Worm (Caenorhabditis elegans) whole organism, L3 larva: ENCODE measurements around the gene nlp-26.
A peak's percentile ranks its signal among the peaks of the same experiment; 100 is the strongest.

Experiments
- R02D3.7 ChIP-seq: fragments of 150-350 bp; optimal IDR thresholded peaks from 2 replicates; lab custom pipeline; 2014; ENCODE audit warnings: missing biosample characterization, missing genetic modification characterization
- ZK546.5 ChIP-seq: sonication (generic microtip); optimal IDR thresholded peaks from 2 replicates; lab custom pipeline; 2017; ENCODE audit warnings: missing biosample characterization, missing genetic modification characterization
- aly-2 ChIP-seq: fragments of 150-350 bp; optimal IDR thresholded peaks from 2 replicates; lab custom pipeline; 2014; ENCODE audit warnings: missing biosample characterization, missing genetic modification characterization
- ama-1 ChIP-seq: fragments of 150-350 bp; optimal IDR thresholded peaks from 2 replicates; lab custom pipeline; 2018
- ceh-16 ChIP-seq: sonication (generic microtip); optimal IDR thresholded peaks from 2 replicates; lab custom pipeline; 2017; ENCODE audit warnings: missing biosample characterization, missing genetic modification characterization
- ceh-28 ChIP-seq: fragments of 150-350 bp; optimal IDR thresholded peaks from 2 replicates; lab custom pipeline; 2014; ENCODE audit warnings: missing biosample characterization, missing genetic modification reagents, missing genetic modification characterization
- ceh-82 ChIP-seq: fragments of 150-350 bp; optimal IDR thresholded peaks from 2 replicates; lab custom pipeline; 2014; ENCODE audit warnings: missing biosample characterization, missing genetic modification characterization
- ceh-9 ChIP-seq: sonication (generic microtip); optimal IDR thresholded peaks from 2 replicates; lab custom pipeline; 2018; ENCODE audit warnings: missing biosample characterization, missing genetic modification characterization
- daf-12 ChIP-seq: fragments of 150-350 bp; optimal IDR thresholded peaks from 2 replicates; lab custom pipeline; 2014; ENCODE audit warnings: missing biosample characterization, missing genetic modification reagents, missing genetic modification characterization
- egl-5 ChIP-seq: fragments of 150-350 bp; optimal IDR thresholded peaks from 2 replicates; lab custom pipeline; 2017; ENCODE audit warnings: missing biosample characterization, missing genetic modification reagents, missing genetic modification characterization, inconsistent platforms
- elt-1 ChIP-seq: fragments of 150-350 bp; optimal IDR thresholded peaks from 2 replicates; lab custom pipeline; 2014; ENCODE audit warnings: missing biosample characterization, missing genetic modification characterization
- elt-2 ChIP-seq: sonication (generic microtip); optimal IDR thresholded peaks from 2 replicates; lab custom pipeline; 2016; ENCODE audit warnings: missing genetic modification reagents, mild to moderate bottlenecking, missing genetic modification characterization, missing compliant biosample characterization
- fkh-10 ChIP-seq: sonication (generic microtip); optimal IDR thresholded peaks from 2 replicates; lab custom pipeline; 2017; ENCODE audit warnings: missing biosample characterization, missing genetic modification reagents, missing genetic modification characterization
- fkh-2 ChIP-seq: fragments of 150-350 bp; optimal IDR thresholded peaks from 2 replicates; lab custom pipeline; 2014; ENCODE audit warnings: missing biosample characterization, missing genetic modification reagents, missing genetic modification characterization
- hmg-11 ChIP-seq: sonication (generic microtip); optimal IDR thresholded peaks from 2 replicates; lab custom pipeline; 2016; ENCODE audit warnings: missing genetic modification characterization, missing compliant biosample characterization
- lin-15B ChIP-seq: fragments of 150-350 bp; optimal IDR thresholded peaks from 2 replicates; lab custom pipeline; 2014; ENCODE audit warnings: missing biosample characterization, missing genetic modification characterization
- lin-39 ChIP-seq: fragments of 150-350 bp; optimal IDR thresholded peaks from 2 replicates; lab custom pipeline; 2018; ENCODE audit warnings: missing biosample characterization, missing genetic modification reagents, missing genetic modification characterization
- lsy-12 ChIP-seq: sonication (generic microtip); optimal IDR thresholded peaks from 2 replicates; lab custom pipeline; 2016; ENCODE audit warnings: mild to moderate bottlenecking, missing genetic modification characterization, missing compliant biosample characterization
- nfya-1 ChIP-seq: sonication (generic microtip); optimal IDR thresholded peaks from 2 replicates; lab custom pipeline; 2017; ENCODE audit warnings: missing genetic modification characterization, mild to moderate bottlenecking, missing compliant biosample characterization, antibody characterized with exemption, moderate library complexity; ENCODE audit not compliant: insufficient read depth
- nhr-11 ChIP-seq: fragments of 150-350 bp; optimal IDR thresholded peaks from 2 replicates; lab custom pipeline; 2014; ENCODE audit warnings: missing biosample characterization, missing genetic modification characterization
- nhr-12 ChIP-seq: fragments of 150-350 bp; optimal IDR thresholded peaks from 2 replicates; lab custom pipeline; 2014; ENCODE audit warnings: missing biosample characterization, missing genetic modification characterization
- nhr-23 ChIP-seq: fragments of 150-350 bp; optimal IDR thresholded peaks from 2 replicates; lab custom pipeline; 2014; ENCODE audit warnings: missing biosample characterization, missing genetic modification reagents, missing genetic modification characterization
- nhr-237 ChIP-seq: fragments of 150-350 bp; optimal IDR thresholded peaks from 2 replicates; lab custom pipeline; 2014; ENCODE audit warnings: missing biosample characterization, missing genetic modification characterization
- nhr-28 ChIP-seq: fragments of 150-350 bp; optimal IDR thresholded peaks from 2 replicates; lab custom pipeline; 2014; ENCODE audit warnings: missing biosample characterization, missing genetic modification characterization
- nhr-43 ChIP-seq: sonication (generic microtip); optimal IDR thresholded peaks from 2 replicates; lab custom pipeline; 2016; ENCODE audit warnings: mild to moderate bottlenecking, missing genetic modification characterization, missing compliant biosample characterization; ENCODE audit not compliant: poor library complexity, severe bottlenecking
- nhr-67 ChIP-seq: fragments of 150-350 bp; optimal IDR thresholded peaks from 2 replicates; lab custom pipeline; 2014; ENCODE audit warnings: missing biosample characterization, missing genetic modification characterization
- nhr-76 ChIP-seq: fragments of 150-350 bp; sonication (generic microtip); optimal IDR thresholded peaks from 5 replicates; lab custom pipeline; 2014; ENCODE audit warnings: missing biosample characterization, missing genetic modification characterization
- nhr-77 ChIP-seq: fragments of 150-350 bp; optimal IDR thresholded peaks from 2 replicates; lab custom pipeline; 2014; ENCODE audit warnings: missing biosample characterization, missing genetic modification characterization
- pha-4 ChIP-seq: fragments of 150-350 bp; optimal IDR thresholded peaks from 2 replicates; lab custom pipeline; 2014; ENCODE audit warnings: missing biosample characterization, missing genetic modification reagents, missing genetic modification characterization
- pqm-1 ChIP-seq: fragments of 150-350 bp; optimal IDR thresholded peaks from 2 replicates; lab custom pipeline; 2017; ENCODE audit warnings: missing biosample characterization, missing genetic modification characterization, inconsistent platforms
- sea-2 ChIP-seq: fragments of 150-350 bp; sonication (generic microtip); optimal IDR thresholded peaks from 4 replicates; lab custom pipeline; 2014; ENCODE audit warnings: missing biosample characterization, missing genetic modification reagents, missing genetic modification characterization
- skn-1 ChIP-seq: fragments of 150-350 bp; optimal IDR thresholded peaks from 2 replicates; lab custom pipeline; 2014; ENCODE audit warnings: missing biosample characterization, missing genetic modification characterization
- snpc-4 ChIP-seq: fragments of 150-350 bp; optimal IDR thresholded peaks from 2 replicates; lab custom pipeline; 2014; ENCODE audit warnings: missing biosample characterization, missing genetic modification characterization
- tbx-2 ChIP-seq: sonication (generic microtip); optimal IDR thresholded peaks from 2 replicates; lab custom pipeline; 2016; ENCODE audit warnings: mild to moderate bottlenecking, missing genetic modification characterization, missing compliant biosample characterization
- unc-39 ChIP-seq: sonication (generic microtip); optimal IDR thresholded peaks from 4 replicates; lab custom pipeline; 2017; ENCODE audit warnings: missing biosample characterization, missing genetic modification characterization
- unc-62 ChIP-seq: fragments of 150-350 bp; sonication (generic microtip); optimal IDR thresholded peaks from 4 replicates; lab custom pipeline; 2014; ENCODE audit warnings: missing biosample characterization, missing genetic modification reagents, missing genetic modification characterization
- ztf-11 ChIP-seq: fragments of 150-350 bp; optimal IDR thresholded peaks from 2 replicates; lab custom pipeline; 2014; ENCODE audit warnings: missing biosample characterization, missing genetic modification characterization
- ztf-4 ChIP-seq: fragments of 150-350 bp; optimal IDR thresholded peaks from 2 replicates; lab custom pipeline; 2014; ENCODE audit warnings: missing biosample characterization, missing genetic modification characterization

The nlp-26 gene

DNA sequence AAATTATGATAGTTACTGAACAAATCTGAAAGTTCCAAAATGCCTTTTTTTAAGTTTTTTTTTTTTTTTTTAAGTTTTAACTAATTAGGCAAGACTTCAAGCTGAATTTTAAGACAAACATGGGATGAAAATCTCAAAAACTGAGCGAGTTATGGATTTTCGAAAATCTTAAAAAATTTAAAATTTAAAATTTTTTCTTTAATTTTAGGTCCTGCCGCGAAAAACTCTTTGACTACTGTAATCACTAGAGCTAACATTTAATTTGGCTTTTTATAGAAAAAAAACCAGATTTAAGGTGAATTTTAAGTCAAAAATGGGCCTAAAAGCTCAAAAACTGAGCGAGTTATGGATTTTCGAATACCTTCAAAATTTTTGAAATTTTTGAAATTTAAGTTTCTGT is 4.1 kb upstream of the nlp-26 start, which contains the start of gene grsp-1:
Gene grsp-1, plus strand, starts transcription at position 301 of the 400 bp plus-strand sequence.
- TF ChIP-seq lin-39 (no peak), ceh-9 (tag; lab: Kevin White, UChicago) (no peak), R02D3.7 (tag; lab: Kevin White, UChicago) (no peak), pha-4 (tag; lab: Kevin White, UChicago) (no peak)

DNA sequence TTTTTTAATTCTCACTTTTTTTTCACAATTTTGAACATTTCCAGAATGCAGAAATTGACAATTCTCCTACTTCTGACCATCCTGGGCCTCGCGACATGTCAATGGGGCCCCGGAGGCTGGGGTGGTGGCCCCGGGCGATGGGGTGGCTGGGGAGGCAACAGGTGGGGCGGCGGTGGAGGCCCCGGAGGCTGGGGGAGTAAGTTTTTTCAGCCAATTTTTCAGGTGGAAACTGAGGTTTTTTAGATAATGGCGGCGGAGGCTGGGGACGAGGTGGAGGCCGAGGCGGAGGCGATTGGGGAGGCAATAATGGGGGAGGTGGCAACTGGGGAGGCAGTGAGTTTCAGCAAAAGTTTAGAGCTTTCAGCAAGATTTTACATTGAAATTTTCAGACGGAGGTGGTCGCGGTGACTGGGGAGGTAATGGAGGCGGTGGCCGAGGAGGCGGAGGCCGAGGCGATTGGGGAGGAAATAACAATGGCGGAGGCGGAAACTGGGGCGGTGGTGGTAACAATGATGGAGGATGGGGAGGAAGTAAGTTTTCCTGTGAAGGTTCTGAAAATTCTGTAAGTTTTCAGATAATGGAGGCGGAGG is 3.0 kb upstream of the nlp-26 start:
- TF ChIP-seq nhr-11 (tag; lab: Kevin White, UChicago) (no peak), ztf-4 (peak; percentile 23), lin-39 (no peak), snpc-4 (tag; lab: Kevin White, UChicago) (no peak), sea-2 (GFP tag; lab: Kevin White, UChicago) (no peak), nhr-237 (tag; lab: Kevin White, UChicago) (no peak), lin-15B (tag; lab: Kevin White, UChicago) (no peak)
- TF ChIP-seq, all 47 proteins: peak for 1

DNA sequence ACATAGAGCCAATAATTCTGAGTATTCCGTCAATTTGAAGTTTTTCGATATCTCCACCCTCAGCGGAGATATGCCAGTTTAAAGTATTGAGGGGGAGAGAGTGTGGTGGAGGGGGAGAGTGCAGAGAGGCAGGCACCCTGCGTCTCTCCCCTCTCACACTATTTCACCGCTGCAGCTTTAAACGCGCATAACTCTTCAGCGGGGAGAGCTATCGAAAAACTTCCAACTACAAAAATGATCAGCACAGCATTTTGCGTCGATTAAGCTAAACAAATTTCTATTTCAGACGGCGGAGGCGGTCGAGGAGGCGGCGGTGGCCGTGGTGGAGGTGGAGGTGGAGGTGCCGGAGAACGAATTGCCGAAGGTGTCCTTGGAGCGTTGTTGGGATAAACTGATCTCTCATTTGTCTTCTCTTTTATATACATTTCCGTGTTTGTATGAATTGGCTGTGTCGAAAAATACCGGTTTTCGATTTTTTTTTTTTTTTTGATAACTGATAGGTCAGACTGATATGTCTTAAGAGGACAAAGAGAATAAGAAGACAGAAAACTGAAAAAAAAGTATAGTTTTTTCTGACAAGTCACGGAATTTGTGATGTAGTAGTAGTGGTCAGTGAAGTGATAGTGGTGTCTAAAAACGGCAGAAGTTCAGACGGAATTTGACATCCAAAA is 1.5 kb upstream of the nlp-26 start:
- TF ChIP-seq unc-62 (GFP tag; lab: Kevin White, UChicago) (no peak), ztf-11 (no peak), lin-39 (no peak), egl-5 (tag; lab: Kevin White, UChicago) (no peak), fkh-10 (GFP tag; lab: Kevin White, UChicago) (no peak), nfya-1 (peak; percentile 25), ama-1 (lab: Kevin White, UChicago) (peak; percentile 80), ceh-16 (tag; lab: Kevin White, UChicago) (no peak), sea-2 (GFP tag; lab: Kevin White, UChicago) (no peak), ztf-4 (no peak), snpc-4 (tag; lab: Kevin White, UChicago) (no peak), nhr-23 (tag; lab: Kevin White, UChicago) (peak; percentile 60), nhr-43 (tag; lab: Kevin White, UChicago) (peak; percentile 59), nhr-67 (tag; lab: Kevin White, UChicago) (no peak), elt-1 (tag; lab: Kevin White, UChicago) (no peak), nhr-12 (tag; lab: Kevin White, UChicago) (no peak), skn-1 (tag; lab: Kevin White, UChicago) (no peak), lin-15B (tag; lab: Kevin White, UChicago) (no peak), nhr-28 (no peak)

DNA sequence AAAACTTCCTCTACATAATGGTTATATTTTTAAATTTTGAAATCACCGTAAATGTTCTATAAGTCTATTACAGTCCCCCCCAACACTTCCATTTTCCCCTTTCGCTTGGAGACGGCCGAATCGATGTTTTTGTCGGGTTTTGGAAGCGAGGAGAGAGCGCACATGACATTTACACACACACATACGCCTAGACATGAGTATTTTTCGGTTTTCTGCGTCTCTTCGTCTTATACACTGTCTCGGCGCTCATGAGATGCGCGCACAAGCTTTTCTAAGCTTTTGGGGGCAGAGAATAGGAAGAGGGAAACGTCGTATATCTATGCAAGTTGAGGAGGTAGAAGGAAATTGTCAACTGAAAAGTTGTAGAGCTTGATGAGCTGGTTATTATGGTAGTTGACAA is 6.8 kb downstream of the nlp-26 start:
- TF ChIP-seq elt-2 (tag; lab: Kevin White, UChicago) (no peak), egl-5 (tag; lab: Kevin White, UChicago) (peak; percentile 34), ceh-16 (tag; lab: Kevin White, UChicago) (no peak), nfya-1 (peak; percentile 52), snpc-4 (tag; lab: Kevin White, UChicago) (no peak), pha-4 (tag; lab: Kevin White, UChicago) (peak; percentile 35), ceh-28 (no peak), lin-39 (peak; percentile 0), hmg-11 (tag; lab: Kevin White, UChicago) (peak; percentile 62)

DNA sequence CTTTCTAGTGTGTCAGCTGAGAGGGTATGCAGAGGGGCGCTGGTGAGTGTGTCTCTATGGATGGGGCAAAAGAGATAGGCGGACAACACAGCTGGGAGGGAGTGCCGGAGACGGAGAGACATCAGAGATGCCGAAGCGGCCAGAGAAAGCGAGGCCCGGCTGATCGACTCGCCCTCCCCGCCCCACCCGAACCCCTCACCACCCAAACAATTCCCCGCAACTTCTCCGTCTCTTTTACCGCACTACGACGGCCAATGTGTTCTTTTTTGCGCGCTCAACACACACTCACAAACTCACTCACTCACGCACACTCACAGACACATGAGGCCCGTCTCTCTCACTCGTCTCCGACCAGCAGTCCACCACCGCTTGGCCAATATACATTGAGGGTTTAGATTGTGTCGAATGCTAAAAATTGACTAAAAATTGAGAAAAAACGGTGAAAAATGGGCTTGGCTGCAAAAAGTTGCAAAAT is 9.2 kb downstream of the nlp-26 start, which contains the start of gene Y43F8C.3:
Gene Y43F8C.3, minus strand, starts transcription at position 187 of the 475 bp plus-strand sequence.
- TF ChIP-seq ama-1 (lab: Kevin White, UChicago) (peak; percentile 51), skn-1 (tag; lab: Kevin White, UChicago) (peak; percentile 37), ceh-16 (tag; lab: Kevin White, UChicago) (no peak), nhr-67 (tag; lab: Kevin White, UChicago) (no peak), R02D3.7 (tag; lab: Kevin White, UChicago) (no peak), unc-39 (no peak), nhr-43 (tag; lab: Kevin White, UChicago) (no peak), nhr-76 (tag; lab: Kevin White, UChicago) (no peak), pqm-1 (tag; lab: Kevin White, UChicago) (no peak), lsy-12 (peak; percentile 11), ztf-11 (no peak), nfya-1 (peak; percentile 86), elt-1 (tag; lab: Kevin White, UChicago) (no peak), tbx-2 (tag; lab: Kevin White, UChicago) (no peak), fkh-2 (tag; lab: Kevin White, UChicago) (no peak), ZK546.5 (tag; lab: Kevin White, UChicago) (no peak), fkh-10 (GFP tag; lab: Kevin White, UChicago) (peak; percentile 53), nhr-11 (tag; lab: Kevin White, UChicago) (peak; percentile 23), nhr-12 (tag; lab: Kevin White, UChicago) (no peak), sea-2 (GFP tag; lab: Kevin White, UChicago) (no peak), ceh-82 (tag; lab: Kevin White, UChicago) (no peak), snpc-4 (tag; lab: Kevin White, UChicago) (peak; percentile 3), lin-15B (tag; lab: Kevin White, UChicago) (peak; percentile 36), daf-12 (no peak), nhr-77 (tag; lab: Kevin White, UChicago) (no peak), nhr-23 (tag; lab: Kevin White, UChicago) (peak; percentile 48), ztf-4 (no peak), pha-4 (tag; lab: Kevin White, UChicago) (peak; percentile 76), elt-2 (tag; lab: Kevin White, UChicago) (peak; percentile 62), hmg-11 (tag; lab: Kevin White, UChicago) (peak; percentile 92), aly-2 (tag; lab: Kevin White, UChicago) (no peak)
